Worm (Caenorhabditis elegans) whole organism, L1 larva: Measurements from ENCODE around the gene R02F11.11.

Experiments
- C34B4.2 ChIP-seq: sonication (generic microtip); optimal IDR thresholded peaks from 2 replicates; lab custom pipeline; 2017; ENCODE audit warnings: mild to moderate bottlenecking, missing genetic modification characterization, missing compliant biosample characterization
- mdl-1 ChIP-seq, 2 experiments: fragments of 150-350 bp; optimal IDR thresholded peaks; 2 replicates each; lab custom pipeline; 2014 to 2017; ENCODE audit warnings: missing biosample characterization in 2 of 2, missing genetic modification characterization in 2 of 2, inconsistent platforms in 1 of 2
- nhr-237 ChIP-seq: fragments of 150-350 bp; optimal IDR thresholded peaks from 2 replicates; lab custom pipeline; 2014; ENCODE audit warnings: missing biosample characterization, missing genetic modification characterization
- nhr-28 ChIP-seq: fragments of 150-350 bp; optimal IDR thresholded peaks from 2 replicates; lab custom pipeline; 2014; ENCODE audit warnings: missing biosample characterization, missing genetic modification characterization
- nhr-76 ChIP-seq: sonication (generic microtip); optimal IDR thresholded peaks from 2 replicates; lab custom pipeline; 2017; ENCODE audit warnings: missing biosample characterization, missing genetic modification characterization
- pqm-1 ChIP-seq: sonication (generic microtip); optimal IDR thresholded peaks from 3 replicates; lab custom pipeline; 2017; ENCODE audit warnings: missing biosample characterization, missing genetic modification characterization
- unc-62 ChIP-seq: fragments of 150-350 bp; optimal IDR thresholded peaks from 2 replicates; lab custom pipeline; 2014; ENCODE audit warnings: missing biosample characterization, missing genetic modification reagents, missing genetic modification characterization

- TF ChIP-seq nhr-28 (tag; lab: Kevin White, UChicago) (no peak), pqm-1 (tag; lab: Kevin White, UChicago) (no peak), nhr-76 (tag; lab: Kevin White, UChicago) (no peak), C34B4.2 (tag; lab: Kevin White, UChicago) (no peak), unc-62 (GFP tag; lab: Kevin White, UChicago) (no peak), mdl-1 (tag; optimal IDR thresholded peaks at IDR 0.05; lab: Kevin White, UChicago) (no peak), nhr-237 (tag; lab: Kevin White, UChicago) (no peak)
Measured at ce11 chrV:4742190-4742589, 49.5 kb upstream of the R02F11.11 start, which contains the start of gene ugt-61.
